Worm (Caenorhabditis elegans): ENCODE results near the gene F07A11.1.
A peak's percentile ranks its signal among the peaks of the same experiment; 100 is the strongest.

F07A11.1 gene

DNA sequence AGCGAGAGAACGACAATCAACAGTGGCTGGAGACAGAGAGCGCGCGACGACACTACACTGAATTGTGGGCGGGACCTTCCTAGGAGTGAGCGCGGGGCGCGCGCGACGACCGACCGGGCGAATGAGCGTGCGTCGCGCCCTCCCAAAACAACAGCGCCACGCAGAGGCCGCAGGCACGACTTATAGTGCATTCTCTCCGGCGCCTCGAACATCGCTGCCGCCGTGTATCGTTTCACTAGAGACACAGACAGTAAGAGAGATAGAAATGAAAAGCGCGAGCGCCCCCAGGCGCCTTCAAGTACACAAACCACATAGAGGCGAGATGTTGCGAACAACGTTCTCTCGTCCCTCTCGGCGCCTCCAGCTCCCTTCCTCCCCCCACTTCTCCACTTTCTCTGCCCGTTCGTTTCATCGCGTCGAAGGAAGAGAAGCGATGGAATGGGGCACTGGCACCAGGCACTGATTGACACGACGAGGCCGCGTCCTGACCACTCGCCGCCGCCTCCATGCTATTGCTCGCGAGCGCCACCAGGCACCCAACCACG lies 28.0 kb upstream of the F07A11.1 start (continued):
- TF ChIP-seq fkh-2 (tag; optimal IDR thresholded peaks at IDR 0.05), result no peak
- no peak for TF ChIP-seq nhr-28 (tag; optimal IDR thresholded peaks at IDR 0.05)
- TF ChIP-seq aly-2 (tag; optimal IDR thresholded peaks at IDR 0.05), result no peak
- TF ChIP-seq snpc-4 (tag; optimal IDR thresholded peaks at IDR 0.05), result peak; percentile 80
- peak; percentile 88 for TF ChIP-seq nhr-43 (tag; optimal IDR thresholded peaks at IDR 0.05; ENCODE audit: poor library complexity, severe bottlenecking)
- TF ChIP-seq tbx-2 (tag; optimal IDR thresholded peaks at IDR 0.05), result peak; percentile 77
- TF ChIP-seq lsy-12 (tag; optimal IDR thresholded peaks at IDR 0.05), result peak; percentile 54
- TF ChIP-seq ceh-82 (tag; optimal IDR thresholded peaks at IDR 0.05), result peak; percentile 55
- no peak for TF ChIP-seq ceh-9 (tag; optimal IDR thresholded peaks at IDR 0.05)
- peak; percentile 45 for TF ChIP-seq lin-15B (tag; optimal IDR thresholded peaks at IDR 0.05)
- TF ChIP-seq nhr-237 (tag; optimal IDR thresholded peaks at IDR 0.05), result no peak
- TF ChIP-seq ZK546.5 (tag; optimal IDR thresholded peaks at IDR 0.05), result no peak
- no peak for TF ChIP-seq fos-1 (tag; optimal IDR thresholded peaks at IDR 0.05)
- TF ChIP-seq mdl-1 (tag; optimal IDR thresholded peaks at IDR 0.05), result peak; percentile 41
- no peak for TF ChIP-seq ztf-11 (tag; optimal IDR thresholded peaks at IDR 0.05)
- TF ChIP-seq daf-12 (tag; optimal IDR thresholded peaks at IDR 0.05), result peak; percentile 76
- TF ChIP-seq unc-39 (tag; optimal IDR thresholded peaks at IDR 0.05), result no peak
- no peak for TF ChIP-seq fkh-10 (GFP tag; optimal IDR thresholded peaks at IDR 0.05)

DNA sequence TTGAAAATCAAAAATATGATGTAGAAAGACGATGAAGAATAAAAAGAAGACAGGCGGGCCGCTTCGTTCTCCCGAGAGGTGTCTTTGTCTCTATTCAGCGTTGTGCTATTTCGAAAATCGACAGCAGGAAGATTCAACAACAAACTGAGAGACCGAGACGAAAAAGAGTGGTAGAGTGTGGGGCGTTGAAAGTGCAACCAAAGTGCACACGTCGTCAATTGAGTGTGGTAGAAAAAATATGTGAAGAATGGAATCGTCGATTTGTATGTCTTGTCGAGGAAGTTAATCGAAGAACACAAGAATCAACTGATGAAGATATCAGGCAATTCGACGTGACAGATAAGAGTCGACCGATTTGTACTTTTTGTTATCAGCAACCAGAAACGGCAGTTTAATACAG lies 27.2 kb upstream of the F07A11.1 start:
- TF ChIP-seq ceh-9 (tag; optimal IDR thresholded peaks at IDR 0.05), result no peak
- TF ChIP-seq elt-1 (tag; optimal IDR thresholded peaks at IDR 0.05), result no peak
- TF ChIP-seq skn-1 (tag; optimal IDR thresholded peaks at IDR 0.05), result peak; percentile 8
- no peak for TF ChIP-seq nhr-11 (tag; optimal IDR thresholded peaks at IDR 0.05)
- TF ChIP-seq nhr-12 (tag; optimal IDR thresholded peaks at IDR 0.05), result no peak
- TF ChIP-seq nhr-77 (tag; optimal IDR thresholded peaks at IDR 0.05), result no peak
- TF ChIP-seq jun-1 (tag; optimal IDR thresholded peaks at IDR 0.05), result peak; percentile 58
- no peak for TF ChIP-seq eor-1 (tag; optimal IDR thresholded peaks at IDR 0.05)
- no peak for TF ChIP-seq lin-15B (tag; optimal IDR thresholded peaks at IDR 0.05)
- TF ChIP-seq ztf-11 (tag; optimal IDR thresholded peaks at IDR 0.05), result no peak
- no peak for TF ChIP-seq nhr-237 (tag; optimal IDR thresholded peaks at IDR 0.05)
- no peak for TF ChIP-seq ceh-28 (tag; optimal IDR thresholded peaks at IDR 0.05)
- no peak for TF ChIP-seq aly-2 (tag; optimal IDR thresholded peaks at IDR 0.05)
- peak; percentile 58 for TF ChIP-seq lin-39 (tag; optimal IDR thresholded peaks at IDR 0.05)
- TF ChIP-seq ztf-4 (tag; optimal IDR thresholded peaks at IDR 0.05), result no peak
- no peak for TF ChIP-seq nhr-28 (tag; optimal IDR thresholded peaks at IDR 0.05)
- TF ChIP-seq nhr-23 (tag; optimal IDR thresholded peaks at IDR 0.05), result peak; percentile 72
- no peak for TF ChIP-seq ceh-16 (tag; optimal IDR thresholded peaks at IDR 0.05)
- TF ChIP-seq lsy-12 (tag; optimal IDR thresholded peaks at IDR 0.05), result no peak
- TF ChIP-seq daf-12 (tag; optimal IDR thresholded peaks at IDR 0.05), result peak; percentile 69
- peak; percentile 83 for TF ChIP-seq unc-62 (GFP tag; optimal IDR thresholded peaks at IDR 0.05)
- no peak for TF ChIP-seq zag-1 (tag; optimal IDR thresholded peaks at IDR 0.05)
- peak; percentile 89 for TF ChIP-seq nhr-43 (tag; optimal IDR thresholded peaks at IDR 0.05; ENCODE audit: poor library complexity, severe bottlenecking)
- peak; percentile 91 for TF ChIP-seq pqm-1 (tag; optimal IDR thresholded peaks at IDR 0.05)
- peak; percentile 90 for TF ChIP-seq nhr-25 (tag; optimal IDR thresholded peaks at IDR 0.05)
- no peak for TF ChIP-seq tbx-2 (tag; optimal IDR thresholded peaks at IDR 0.05)
- no peak for TF ChIP-seq nhr-67 (tag; optimal IDR thresholded peaks at IDR 0.05)
- TF ChIP-seq elt-2 (tag; optimal IDR thresholded peaks at IDR 0.05), result peak; percentile 95
- TF ChIP-seq unc-39 (tag; optimal IDR thresholded peaks at IDR 0.05), result no peak
- TF ChIP-seq fkh-2 (tag; optimal IDR thresholded peaks at IDR 0.05), result no peak
- peak; percentile 53 for TF ChIP-seq mdl-1 (tag; optimal IDR thresholded peaks at IDR 0.05)
- TF ChIP-seq ZK546.5 (tag; optimal IDR thresholded peaks at IDR 0.05), result no peak
- no peak for TF ChIP-seq sea-2 (GFP tag; optimal IDR thresholded peaks at IDR 0.05)
- peak; percentile 79 for TF ChIP-seq pha-4 (tag; optimal IDR thresholded peaks at IDR 0.05)
- TF ChIP-seq ceh-82 (tag; optimal IDR thresholded peaks at IDR 0.05), result no peak
- TF ChIP-seq nfya-1 (tag; optimal IDR thresholded peaks at IDR 0.05; ENCODE audit: insufficient read depth), result peak; percentile 78
- TF ChIP-seq fos-1 (tag; optimal IDR thresholded peaks at IDR 0.05), result no peak
- peak; percentile 62 for TF ChIP-seq ama-1 (optimal IDR thresholded peaks at IDR 0.05)
- TF ChIP-seq hmg-11 (tag; optimal IDR thresholded peaks at IDR 0.05), result peak; percentile 40
- no peak for TF ChIP-seq mml-1 (tag; optimal IDR thresholded peaks at IDR 0.05)
- peak; percentile 0 for TF ChIP-seq R02D3.7 (tag; optimal IDR thresholded peaks at IDR 0.05)
- TF ChIP-seq egl-5 (tag; optimal IDR thresholded peaks at IDR 0.05), result no peak
- TF ChIP-seq snpc-4 (tag; optimal IDR thresholded peaks at IDR 0.05), result peak; percentile 3
- TF ChIP-seq elt-3 (tag; optimal IDR thresholded peaks at IDR 0.05), result peak in 1 of 3 experiments; percentile 30
- no peak for TF ChIP-seq fkh-10 (GFP tag; optimal IDR thresholded peaks at IDR 0.05)
- TF ChIP-seq egl-27 (tag; optimal IDR thresholded peaks at IDR 0.05), result peak; percentile 22
- peak; percentile 88 for TF ChIP-seq nhr-76 (tag; optimal IDR thresholded peaks at IDR 0.05)

All from whole organism, L3 larva.